Worm (Caenorhabditis elegans): ENCODE measurements around the gene C05C9.3.

The C05C9.3 gene

DNA sequence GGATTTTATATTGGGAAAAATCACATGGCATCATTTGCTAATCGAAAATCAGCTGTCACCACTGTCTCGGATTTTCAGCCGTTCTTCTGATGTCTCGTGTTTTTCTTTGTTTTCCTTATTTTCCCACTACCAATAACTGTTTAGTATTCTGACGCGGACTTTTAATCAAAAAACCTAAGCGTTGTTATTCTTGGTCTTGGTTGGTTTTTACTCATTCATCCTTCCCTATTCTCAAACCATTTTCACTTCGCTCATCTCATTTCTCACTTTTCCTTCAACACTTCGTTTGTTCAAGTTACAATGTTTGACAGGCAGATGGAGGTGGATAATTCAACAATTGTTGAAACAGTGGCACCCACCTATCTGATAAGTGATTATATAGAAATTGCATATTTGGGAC lies 26.0 kb upstream of the C05C9.3 start, which contains the start of gene gnrr-6:
gnrr-6 (plus strand) TSS at position 301 of the 400 bp plus-strand sequence.
- TF ChIP-seq mes-2 (tag; optimal IDR thresholded peaks at IDR 0.05; ENCODE audit: poor library complexity, severe bottlenecking) = no peak
- no peak for TF ChIP-seq ama-1 (optimal IDR thresholded peaks at IDR 0.05)
- no peak for TF ChIP-seq tag-97 (GFP tag; IDR thresholded peaks at IDR 0.05)
- TF ChIP-seq mxl-2 (GFP tag; conservative IDR thresholded peaks at IDR 0.05) = no peak
- no peak for TF ChIP-seq daf-16 (GFP tag; optimal IDR thresholded peaks at IDR 0.05)
- no peak for TF ChIP-seq daf-16 (tag; optimal IDR thresholded peaks at IDR 0.05)
- TF ChIP-seq dmd-6 (GFP tag; IDR thresholded peaks at IDR 0.05) = no peak
- no peak for TF ChIP-seq egl-27 (tag; optimal IDR thresholded peaks at IDR 0.05)
- no peak for TF ChIP-seq daf-8 (GFP tag; IDR thresholded peaks at IDR 0.05)
- TF ChIP-seq nhr-41 (GFP tag; IDR thresholded peaks at IDR 0.05) = no peak
- no peak for TF ChIP-seq fkh-10 (GFP tag; optimal IDR thresholded peaks at IDR 0.05)
- no peak for TF ChIP-seq F37D6.2 (tag; optimal IDR thresholded peaks at IDR 0.05)
- no peak for TF ChIP-seq Y105C5A.15 (GFP tag; IDR thresholded peaks at IDR 0.05)
- TF ChIP-seq dmd-9 (GFP tag; IDR thresholded peaks at IDR 0.05) = no peak

ce11 chrX:11162778-11163584 lies 10.4 kb upstream of the C05C9.3 start:
- TF ChIP-seq madf-5 (GFP tag; IDR thresholded peaks at IDR 0.05) (peak; percentile 25 to 63; a peak in 1 of 4 replicates), lim-7 (GFP tag; IDR thresholded peaks at IDR 0.05) (peak; percentile 84), mdt-29 (GFP tag; IDR thresholded peaks at IDR 0.05) (peak; percentile 36; the same call in 1 of the 2 replicates), ZK337.2 (GFP tag; IDR thresholded peaks at IDR 0.05) (no peak), dmd-6 (GFP tag; IDR thresholded peaks at IDR 0.05) (peak; percentile 35; the same call in 1 of the 2 replicates), F44E2.7 (GFP tag; IDR thresholded peaks at IDR 0.05) (peak; percentile 70; the same call in 1 of the 2 replicates), duxl-1 (tag; optimal IDR thresholded peaks at IDR 0.05; ENCODE audit: poor library complexity) (peak; percentile 39), nhr-48 (tag; optimal IDR thresholded peaks at IDR 0.05) (peak; percentile 30), hmg-1.1 (GFP tag; IDR thresholded peaks at IDR 0.05) (no peak), lin-38 (GFP tag; IDR thresholded peaks at IDR 0.05) (no peak), saeg-2 (GFP tag; IDR thresholded peaks at IDR 0.05) (0 out of 2 replicates have a peak, but pooled peaks have one; percentile 34), Y48G9A.11 (GFP tag; IDR thresholded peaks at IDR 0.05) (no peak), nhr-28 (tag; optimal IDR thresholded peaks at IDR 0.05) (no peak), zip-11 (GFP tag; IDR thresholded peaks at IDR 0.05) (no peak), F26F4.8 (GFP tag; conservative IDR thresholded peaks at IDR 0.05) (peak; percentile 67), tag-97 (GFP tag; IDR thresholded peaks at IDR 0.05) (0 out of 2 replicates have a peak, but pooled peaks have one; percentile 53), vab-7 (GFP tag; IDR thresholded peaks at IDR 0.05) (peak; percentile 67), daf-16 (GFP tag; optimal IDR thresholded peaks at IDR 0.05) (peak in 1 of 2 experiments; percentile 67), daf-16 (tag; optimal IDR thresholded peaks at IDR 0.05) (no peak), mxl-3 (GFP tag; optimal IDR thresholded peaks at IDR 0.05) (no peak), daf-8 (GFP tag; IDR thresholded peaks at IDR 0.05) (no peak), ceh-32 (tag; optimal IDR thresholded peaks at IDR 0.05; ENCODE audit: poor library complexity) (no peak), Y105C5A.15 (GFP tag; IDR thresholded peaks at IDR 0.05) (peak; percentile 62; the same call in 1 of the 2 replicates), tra-1 (GFP tag; IDR thresholded peaks at IDR 0.05) (peak; percentile 17), arid-1 (GFP tag; conservative IDR thresholded peaks at IDR 0.05) (0 out of 2 replicates have a peak, but pooled peaks have one; percentile 47), pha-4 (GFP tag; IDR thresholded peaks at IDR 0.05) (peak; percentile 41; the same call in 1 of the 2 replicates), pha-4 (tag; optimal IDR thresholded peaks at IDR 0.05) (no peak), ztf-11 (tag; optimal IDR thresholded peaks at IDR 0.05) (no peak), spr-3 (GFP tag; optimal IDR thresholded peaks at IDR 0.05) (peak; percentile 24), aha-1 (tag) (peak; percentile 40), jun-1 (tag; optimal IDR thresholded peaks at IDR 0.05) (no peak), ctbp-1 (GFP tag; IDR thresholded peaks at IDR 0.05) (peak; percentile 56; the same call in 1 of the 2 replicates), rbr-2 (tag; optimal IDR thresholded peaks at IDR 0.05) (peak; percentile 15)

Data from whole organism, L4 larva.